Worm (Caenorhabditis elegans) whole organism, L3 larva: ENCODE measurements around the gene T22C8.3.

Source experiments
- R02D3.7 ChIP-seq: fragments of 150-350 bp; optimal IDR thresholded peaks from 2 replicates; lab custom pipeline; 2014; ENCODE audit warnings: missing biosample characterization, missing genetic modification characterization
- ZK546.5 ChIP-seq: sonication (generic microtip); optimal IDR thresholded peaks from 2 replicates; lab custom pipeline; 2017; ENCODE audit warnings: missing biosample characterization, missing genetic modification characterization
- aly-2 ChIP-seq: fragments of 150-350 bp; optimal IDR thresholded peaks from 2 replicates; lab custom pipeline; 2014; ENCODE audit warnings: missing biosample characterization, missing genetic modification characterization
- ama-1 ChIP-seq: fragments of 150-350 bp; optimal IDR thresholded peaks from 2 replicates; lab custom pipeline; 2018
- ceh-16 ChIP-seq: sonication (generic microtip); optimal IDR thresholded peaks from 2 replicates; lab custom pipeline; 2017; ENCODE audit warnings: missing biosample characterization, missing genetic modification characterization
- ceh-82 ChIP-seq: fragments of 150-350 bp; optimal IDR thresholded peaks from 2 replicates; lab custom pipeline; 2014; ENCODE audit warnings: missing biosample characterization, missing genetic modification characterization
- ceh-9 ChIP-seq: sonication (generic microtip); optimal IDR thresholded peaks from 2 replicates; lab custom pipeline; 2018; ENCODE audit warnings: missing biosample characterization, missing genetic modification characterization
- egl-5 ChIP-seq: fragments of 150-350 bp; optimal IDR thresholded peaks from 2 replicates; lab custom pipeline; 2017; ENCODE audit warnings: missing biosample characterization, missing genetic modification reagents, missing genetic modification characterization, inconsistent platforms
- elt-2 ChIP-seq: sonication (generic microtip); optimal IDR thresholded peaks from 2 replicates; lab custom pipeline; 2016; ENCODE audit warnings: missing genetic modification reagents, mild to moderate bottlenecking, missing genetic modification characterization, missing compliant biosample characterization
- elt-3 ChIP-seq, 3 experiments: fragments of 150-350 bp in 1 of 3; sonication (generic microtip) in 2 of 3; optimal IDR thresholded peaks; 2 replicates in 2 of 3; 4 replicates in 1 of 3; lab custom pipeline; 2014 to 2017; ENCODE audit warnings: missing biosample characterization in 3 of 3, missing genetic modification characterization in 3 of 3
- fkh-10 ChIP-seq: sonication (generic microtip); optimal IDR thresholded peaks from 2 replicates; lab custom pipeline; 2017; ENCODE audit warnings: missing biosample characterization, missing genetic modification reagents, missing genetic modification characterization
- fkh-2 ChIP-seq: fragments of 150-350 bp; optimal IDR thresholded peaks from 2 replicates; lab custom pipeline; 2014; ENCODE audit warnings: missing biosample characterization, missing genetic modification reagents, missing genetic modification characterization
- fos-1 ChIP-seq: fragments of 150-350 bp; optimal IDR thresholded peaks from 2 replicates; lab custom pipeline; 2014; ENCODE audit warnings: missing biosample characterization, missing genetic modification characterization
- jun-1 ChIP-seq: fragments of 150-350 bp; optimal IDR thresholded peaks from 2 replicates; lab custom pipeline; 2014; ENCODE audit warnings: missing biosample characterization, missing genetic modification reagents, missing genetic modification characterization
- lin-15B ChIP-seq: fragments of 150-350 bp; optimal IDR thresholded peaks from 2 replicates; lab custom pipeline; 2014; ENCODE audit warnings: missing biosample characterization, missing genetic modification characterization
- lin-39 ChIP-seq: fragments of 150-350 bp; optimal IDR thresholded peaks from 2 replicates; lab custom pipeline; 2018; ENCODE audit warnings: missing biosample characterization, missing genetic modification reagents, missing genetic modification characterization
- mdl-1 ChIP-seq: fragments of 150-350 bp; optimal IDR thresholded peaks from 2 replicates; lab custom pipeline; 2014; ENCODE audit warnings: missing biosample characterization, missing genetic modification characterization
- nhr-11 ChIP-seq: fragments of 150-350 bp; optimal IDR thresholded peaks from 2 replicates; lab custom pipeline; 2014; ENCODE audit warnings: missing biosample characterization, missing genetic modification characterization
- nhr-23 ChIP-seq: fragments of 150-350 bp; optimal IDR thresholded peaks from 2 replicates; lab custom pipeline; 2014; ENCODE audit warnings: missing biosample characterization, missing genetic modification reagents, missing genetic modification characterization
- nhr-25 ChIP-seq: sonication (generic microtip); optimal IDR thresholded peaks from 2 replicates; lab custom pipeline; 2017; ENCODE audit warnings: missing biosample characterization, missing genetic modification characterization
- nhr-28 ChIP-seq: fragments of 150-350 bp; optimal IDR thresholded peaks from 2 replicates; lab custom pipeline; 2014; ENCODE audit warnings: missing biosample characterization, missing genetic modification characterization
- nhr-67 ChIP-seq: fragments of 150-350 bp; optimal IDR thresholded peaks from 2 replicates; lab custom pipeline; 2014; ENCODE audit warnings: missing biosample characterization, missing genetic modification characterization
- nhr-76 ChIP-seq: fragments of 150-350 bp; sonication (generic microtip); optimal IDR thresholded peaks from 5 replicates; lab custom pipeline; 2014; ENCODE audit warnings: missing biosample characterization, missing genetic modification characterization
- nhr-77 ChIP-seq: fragments of 150-350 bp; optimal IDR thresholded peaks from 2 replicates; lab custom pipeline; 2014; ENCODE audit warnings: missing biosample characterization, missing genetic modification characterization
- pha-4 ChIP-seq: fragments of 150-350 bp; optimal IDR thresholded peaks from 2 replicates; lab custom pipeline; 2014; ENCODE audit warnings: missing biosample characterization, missing genetic modification reagents, missing genetic modification characterization
- sea-2 ChIP-seq: fragments of 150-350 bp; sonication (generic microtip); optimal IDR thresholded peaks from 4 replicates; lab custom pipeline; 2014; ENCODE audit warnings: missing biosample characterization, missing genetic modification reagents, missing genetic modification characterization
- snpc-4 ChIP-seq: fragments of 150-350 bp; optimal IDR thresholded peaks from 2 replicates; lab custom pipeline; 2014; ENCODE audit warnings: missing biosample characterization, missing genetic modification characterization
- tbx-2 ChIP-seq: sonication (generic microtip); optimal IDR thresholded peaks from 2 replicates; lab custom pipeline; 2016; ENCODE audit warnings: mild to moderate bottlenecking, missing genetic modification characterization, missing compliant biosample characterization
- unc-39 ChIP-seq: sonication (generic microtip); optimal IDR thresholded peaks from 4 replicates; lab custom pipeline; 2017; ENCODE audit warnings: missing biosample characterization, missing genetic modification characterization
- unc-62 ChIP-seq: fragments of 150-350 bp; sonication (generic microtip); optimal IDR thresholded peaks from 4 replicates; lab custom pipeline; 2014; ENCODE audit warnings: missing biosample characterization, missing genetic modification reagents, missing genetic modification characterization
- zag-1 ChIP-seq: fragments of 150-350 bp; optimal IDR thresholded peaks from 2 replicates; lab custom pipeline; 2014; ENCODE audit warnings: missing biosample characterization, missing genetic modification characterization
- ztf-11 ChIP-seq: fragments of 150-350 bp; optimal IDR thresholded peaks from 2 replicates; lab custom pipeline; 2014; ENCODE audit warnings: missing biosample characterization, missing genetic modification characterization
- ztf-4 ChIP-seq: fragments of 150-350 bp; optimal IDR thresholded peaks from 2 replicates; lab custom pipeline; 2014; ENCODE audit warnings: missing biosample characterization, missing genetic modification characterization

T22C8.3 gene

ce11 chrII:8617516-8617915 lies 4.3 kb downstream of the T22C8.3 start, which contains the start of gene chhy-1:
chhy-1 (minus strand) TSS chrII:8617616.
- TF ChIP-seq ZK546.5 (no peak), pha-4 (tag; lab: Kevin White, UChicago) (no peak), tbx-2 (tag; lab: Kevin White, UChicago) (no peak), lin-15B (tag; lab: Kevin White, UChicago) (no peak), fos-1 (tag; lab: Kevin White, UChicago) (no peak), elt-3 (tag; optimal IDR thresholded peaks at IDR 0.05; lab: Kevin White, UChicago) (no peak), fkh-2 (tag; lab: Kevin White, UChicago) (no peak), fkh-10 (no peak), mdl-1 (tag; lab: Kevin White, UChicago) (no peak), jun-1 (tag; lab: Kevin White, UChicago) (no peak), aly-2 (tag; lab: Kevin White, UChicago) (no peak), sea-2 (GFP tag; lab: Kevin White, UChicago) (no peak), nhr-77 (tag; lab: Kevin White, UChicago) (no peak), R02D3.7 (tag; lab: Kevin White, UChicago) (no peak)

DNA sequence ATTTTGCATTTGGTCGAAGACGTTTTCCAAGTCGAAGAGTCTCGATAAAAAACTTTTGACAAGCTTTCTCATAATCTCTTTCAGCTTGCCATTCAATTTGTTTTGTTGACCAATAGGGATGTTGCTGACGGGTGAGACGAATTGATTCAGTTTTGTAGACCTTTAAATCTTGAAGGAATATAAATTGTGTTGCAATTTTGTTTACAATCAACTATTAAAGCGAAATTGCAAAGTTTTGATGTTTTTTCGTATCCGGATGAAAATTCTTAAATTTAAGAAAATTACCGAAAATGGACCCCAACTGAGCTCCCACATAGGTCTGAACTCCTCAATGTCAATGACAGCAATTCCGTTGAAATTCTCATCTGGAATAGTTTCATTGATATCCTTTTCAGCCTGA lies 5.6 kb downstream of the T22C8.3 start:
- TF ChIP-seq nhr-28 (tag; lab: Kevin White, UChicago) (no peak), zag-1 (no peak), egl-5 (no peak), nhr-25 (no peak), unc-39 (tag; lab: Kevin White, UChicago) (no peak), unc-62 (GFP tag; lab: Kevin White, UChicago) (no peak), nhr-76 (tag; lab: Kevin White, UChicago) (no peak), nhr-23 (tag; lab: Kevin White, UChicago) (no peak), snpc-4 (tag; lab: Kevin White, UChicago) (no peak)

ce11 chrII:8612470-8612869 lies 9.3 kb downstream of the T22C8.3 start, which contains the start of gene T22C8.1:
T22C8.1 (plus strand) TSS chrII:8612770.
- TF ChIP-seq unc-62 (GFP tag; lab: Kevin White, UChicago) (no peak), nhr-77 (tag; lab: Kevin White, UChicago) (no peak), elt-2 (no peak), zag-1 (no peak), sea-2 (GFP tag; lab: Kevin White, UChicago) (no peak), nhr-11 (no peak), lin-39 (tag; lab: Kevin White, UChicago) (no peak), nhr-67 (tag; lab: Kevin White, UChicago) (no peak), ztf-4 (tag; lab: Kevin White, UChicago) (no peak), ceh-9 (tag; lab: Kevin White, UChicago) (no peak)

DNA sequence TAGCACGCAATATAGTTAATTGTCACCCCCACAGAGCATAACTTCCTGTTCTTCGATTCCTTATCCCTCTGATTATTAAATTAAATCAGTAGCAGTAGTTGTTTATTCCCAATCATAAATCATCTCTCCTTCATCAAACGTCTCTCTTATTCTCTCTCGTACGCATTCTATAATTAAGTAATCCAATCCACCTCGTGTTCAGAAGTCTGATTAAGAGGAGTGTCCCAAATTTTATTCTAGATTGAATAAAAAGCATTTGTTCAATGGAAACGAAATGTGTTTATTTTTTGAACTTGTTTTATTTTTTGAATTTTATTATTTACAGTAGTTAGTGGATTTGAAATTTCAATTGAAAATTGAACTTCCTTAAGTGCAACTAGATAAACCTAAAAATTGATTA lies 10.5 kb downstream of the T22C8.3 start:
- no peak for TF ChIP-seq pha-4 (tag; lab: Kevin White, UChicago)
- TF ChIP-seq fkh-2 (tag; lab: Kevin White, UChicago), result no peak
- no peak for TF ChIP-seq ceh-82
- TF ChIP-seq ztf-11 (tag; lab: Kevin White, UChicago), result no peak
- no peak for TF ChIP-seq unc-62 (GFP tag; lab: Kevin White, UChicago)
- TF ChIP-seq sea-2 (GFP tag; lab: Kevin White, UChicago), result no peak
- TF ChIP-seq unc-39 (tag; lab: Kevin White, UChicago), result no peak
- TF ChIP-seq ama-1 (lab: Kevin White, UChicago), result no peak
- no peak for TF ChIP-seq ceh-16 (tag; lab: Kevin White, UChicago)
- no peak for TF ChIP-seq tbx-2 (tag; lab: Kevin White, UChicago)
- no peak for TF ChIP-seq fos-1 (tag; lab: Kevin White, UChicago)

- no peak for TF ChIP-seq nhr-11
Measured at ce11 chrII:8610585-8610984, 11.2 kb downstream of the T22C8.3 start.

- TF ChIP-seq pha-4 (tag; lab: Kevin White, UChicago), result no peak
- TF ChIP-seq elt-2, result no peak
- TF ChIP-seq ztf-4 (tag; lab: Kevin White, UChicago), result no peak
- no peak for TF ChIP-seq nhr-67 (tag; lab: Kevin White, UChicago)
Measured at ce11 chrII:8610085-8610484, 11.7 kb downstream of the T22C8.3 start, which contains the start of gene F28C6.9. F28C6.9 (minus strand) TSS chrII:8610185.
